Worm (Caenorhabditis elegans): ENCODE data around the gene madf-11.

ce11 chrIII:5614648-5615047, 11.4 kb upstream of the madf-11 start, which contains the start of gene basl-1:
- no peak for TF ChIP-seq him-1 (tag; optimal IDR thresholded peaks at IDR 0.05)
- TF ChIP-seq dao-5 (tag; optimal IDR thresholded peaks at IDR 0.05), result no peak
